Fruit fly (Drosophila melanogaster) whole organism, pupa: ENCODE measurements around the gene CG10598.

ENCODE experiments used
- CG10348 ChIP-seq: fragments of 200-800 bp; sonication (Bioruptor generic); IDR thresholded peaks from 2 replicates; pipeline ENCODE4 v1.3.6; 2022; ENCODE audit warnings: missing biosample characterization, missing genetic modification characterization
- CG12605 ChIP-seq: fragments of 200-800 bp; sonication (Bioruptor generic); IDR thresholded peaks from 2 replicates; pipeline ENCODE4 v1.3.6; 2022; ENCODE audit warnings: missing biosample characterization, missing genetic modification characterization
- CG13204 ChIP-seq: fragments of 200-800 bp; sonication (Bioruptor generic); optimal IDR thresholded peaks from 2 replicates; lab custom pipeline; 2018; ENCODE audit warnings: missing biosample characterization, mild to moderate bottlenecking, missing genetic modification characterization, moderate library complexity
- CG14655 ChIP-seq: fragments of 200-800 bp; sonication (Bioruptor generic); optimal IDR thresholded peaks from 3 replicates; lab custom pipeline; 2017; ENCODE audit warnings: mild to moderate bottlenecking, missing biosample characterization, missing genetic modification reagents, missing genetic modification characterization
- CG15710 ChIP-seq: fragments of 200-800 bp; sonication (Bioruptor generic); optimal IDR thresholded peaks from 2 replicates; lab custom pipeline; 2018; ENCODE audit warnings: missing biosample characterization, mild to moderate bottlenecking, missing genetic modification characterization, moderate library complexity
- CG17806 ChIP-seq: fragments of 200-800 bp; sonication (Bioruptor generic); optimal IDR thresholded peaks from 2 replicates; lab custom pipeline; 2018; ENCODE audit warnings: missing biosample characterization, mild to moderate bottlenecking, missing genetic modification characterization, moderate library complexity
- CG32121 ChIP-seq: fragments of 200-800 bp; sonication (Bioruptor generic); IDR thresholded peaks from 2 replicates; pipeline ENCODE4 v1.3.6; 2022; ENCODE audit warnings: missing biosample characterization, missing genetic modification characterization
- CG34367 ChIP-seq: fragments of 200-800 bp; sonication (Bioruptor generic); optimal IDR thresholded peaks from 2 replicates; lab custom pipeline; 2018; ENCODE audit warnings: missing biosample characterization, mild to moderate bottlenecking, missing genetic modification characterization
- CG4496 ChIP-seq: fragments of 200-800 bp; sonication (Bioruptor generic); IDR thresholded peaks from 3 replicates; pipeline ENCODE4 v1.3.6; 2022; ENCODE audit warnings: missing biosample characterization, missing genetic modification characterization
- CG8159 ChIP-seq: fragments of 200-800 bp; sonication (Bioruptor generic); optimal IDR thresholded peaks from 3 replicates; lab custom pipeline; 2018; ENCODE audit warnings: missing biosample characterization, mild to moderate bottlenecking, missing genetic modification characterization, moderate library complexity
- CG8301 ChIP-seq: fragments of 200-800 bp; sonication (Bioruptor generic); optimal IDR thresholded peaks from 2 replicates; lab custom pipeline; 2018; ENCODE audit warnings: missing biosample characterization, mild to moderate bottlenecking, missing genetic modification characterization
- CG9948 ChIP-seq: fragments of 200-800 bp; sonication (Bioruptor generic); optimal IDR thresholded peaks from 2 replicates; lab custom pipeline; 2018; ENCODE audit warnings: missing biosample characterization, mild to moderate bottlenecking, missing genetic modification characterization, moderate library complexity
- D1 ChIP-seq: fragments of 200-800 bp; sonication (Bioruptor generic); optimal IDR thresholded peaks from 2 replicates; lab custom pipeline; 2018; ENCODE audit warnings: missing biosample characterization, mild to moderate bottlenecking, missing genetic modification characterization, moderate library complexity
- EcR ChIP-seq: fragments of 200-800 bp; sonication (Bioruptor generic); optimal IDR thresholded peaks from 3 replicates; lab custom pipeline; 2019; ENCODE audit warnings: missing biosample characterization, missing genetic modification characterization, mild to moderate bottlenecking, moderate library complexity, missing genetic modification reagents
- Ets98B ChIP-seq: fragments of 200-800 bp; sonication (Bioruptor generic); IDR thresholded peaks from 2 replicates; pipeline ENCODE4 v1.3.6; 2022; ENCODE audit warnings: missing biosample characterization, missing genetic modification characterization
- Pif1A ChIP-seq: fragments of 200-800 bp; sonication (Bioruptor generic); optimal IDR thresholded peaks from 3 replicates; lab custom pipeline; 2016; ENCODE audit warnings: missing biosample characterization, missing genetic modification characterization
- Pif1B ChIP-seq: fragments of 200-800 bp; sonication (Bioruptor generic); optimal IDR thresholded peaks from 3 replicates; lab custom pipeline; 2016; ENCODE audit warnings: missing biosample characterization, missing genetic modification characterization
- Snoo ChIP-seq: fragments of 200-800 bp; sonication (Bioruptor generic); optimal IDR thresholded peaks from 3 replicates; lab custom pipeline; 2017; ENCODE audit warnings: missing biosample characterization, mild to moderate bottlenecking, missing genetic modification characterization, inconsistent platforms
- fd96Ca ChIP-seq: fragments of 200-800 bp; sonication (Bioruptor generic); IDR thresholded peaks from 3 replicates; pipeline ENCODE4 v1.3.6; 2022; ENCODE audit warnings: missing biosample characterization, missing genetic modification characterization
- gl ChIP-seq: fragments of 200-800 bp; sonication (Bioruptor generic); optimal IDR thresholded peaks from 2 replicates; lab custom pipeline; 2018; ENCODE audit warnings: missing biosample characterization, mild to moderate bottlenecking, missing genetic modification characterization
- rn ChIP-seq: fragments of 200-800 bp; sonication (Bioruptor generic); IDR thresholded peaks from 2 replicates; pipeline ENCODE4 v1.3.6; 2022; ENCODE audit warnings: missing biosample characterization, missing genetic modification characterization

Gene CG10598

DNA sequence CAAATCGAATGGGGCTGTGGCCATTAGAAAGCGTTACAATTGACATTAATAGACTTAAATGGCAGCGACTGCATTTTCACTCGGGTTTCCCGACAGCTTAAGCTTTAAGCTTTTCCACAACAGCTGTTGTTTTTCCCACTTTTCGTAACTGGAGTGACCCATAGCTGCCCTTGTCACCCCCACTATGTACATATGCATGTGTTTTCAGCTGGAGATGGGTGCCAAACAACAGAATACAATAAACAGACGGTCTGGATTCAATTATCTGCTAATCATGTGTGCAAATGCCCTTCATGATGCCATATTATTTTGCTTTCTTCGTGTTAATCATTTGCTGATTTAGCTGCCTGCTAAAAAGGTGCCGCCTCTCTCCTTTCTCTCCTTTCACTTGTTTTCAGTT lies 43.2 kb downstream of the CG10598 start:
- TF ChIP-seq CG8159 (no peak), D1 (tag; lab: Kevin White, UChicago) (no peak), CG34367 (tag; lab: Kevin White, UChicago) (no peak), gl (tag; lab: Kevin White, UChicago) (no peak), CG4496 (no peak), EcR (no peak), Snoo (tag; lab: Kevin White, UChicago) (no peak), CG10348 (GFP tag; lab: Robert Waterston, UW) (no peak), rn (GFP tag; lab: Robert Waterston, UW) (no peak), CG32121 (GFP tag; lab: Robert Waterston, UW) (no peak)

DNA sequence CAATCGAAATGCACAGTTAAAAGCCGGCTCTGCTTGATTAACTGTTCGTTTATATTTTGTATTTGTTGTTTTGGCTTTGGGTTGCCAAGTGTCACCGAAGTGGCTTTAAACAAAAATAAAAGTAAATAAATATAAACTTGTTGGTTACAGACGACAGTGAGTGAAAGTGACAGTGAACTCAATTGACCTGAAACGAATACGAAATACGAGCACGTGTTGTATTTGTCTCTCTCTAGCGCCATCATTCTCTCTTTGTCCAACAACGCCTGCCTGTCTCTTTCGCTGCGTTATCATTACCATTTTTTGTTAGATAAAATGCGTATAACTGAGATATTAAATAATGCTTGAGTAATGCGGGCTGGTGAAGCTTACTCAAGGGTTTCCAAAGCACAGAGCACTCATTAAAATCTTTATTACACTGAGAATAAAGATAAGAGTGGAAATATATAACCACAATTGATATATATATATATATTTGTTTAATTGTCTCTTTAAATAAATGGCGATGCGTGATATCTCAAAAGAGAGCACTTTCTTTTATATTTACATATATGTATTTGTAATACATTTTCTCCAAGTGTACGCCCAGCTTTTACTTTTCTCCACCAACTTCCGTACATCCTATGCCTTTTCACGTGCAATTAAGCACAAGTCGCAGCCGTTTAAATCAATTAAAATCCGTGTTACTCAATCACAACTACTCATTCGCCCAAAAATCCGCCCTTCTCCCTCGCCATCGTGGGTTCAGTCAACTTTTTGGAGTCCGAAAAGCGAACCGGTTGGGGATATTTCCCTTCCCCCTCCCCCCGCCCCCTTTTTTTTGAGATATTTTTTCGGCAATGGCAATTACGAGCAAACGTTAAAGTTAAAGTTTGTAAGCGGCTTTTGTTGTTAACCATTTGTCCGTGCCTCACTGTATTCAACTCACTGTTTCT lies 45.1 kb downstream of the CG10598 start:
- no peak for TF ChIP-seq CG8301 (tag; lab: Kevin White, UChicago)
- no peak for TF ChIP-seq CG8159
- no peak for TF ChIP-seq CG14655
- no peak for TF ChIP-seq Ets98B (GFP tag; lab: Robert Waterston, UW)
- TF ChIP-seq CG13204, result no peak
- no peak for TF ChIP-seq CG15710
- no peak for TF ChIP-seq D1 (tag; lab: Kevin White, UChicago)
- TF ChIP-seq Pif1B, result no peak
- 0 out of 2 replicates have a peak, but pooled peaks have one; percentile 8 for TF ChIP-seq CG32121 (GFP tag; lab: Robert Waterston, UW)
- TF ChIP-seq gl (tag; lab: Kevin White, UChicago), result no peak
- TF ChIP-seq Snoo (tag; lab: Kevin White, UChicago), result peak; percentile 41
- TF ChIP-seq, all 21 proteins: peak for 2

DNA sequence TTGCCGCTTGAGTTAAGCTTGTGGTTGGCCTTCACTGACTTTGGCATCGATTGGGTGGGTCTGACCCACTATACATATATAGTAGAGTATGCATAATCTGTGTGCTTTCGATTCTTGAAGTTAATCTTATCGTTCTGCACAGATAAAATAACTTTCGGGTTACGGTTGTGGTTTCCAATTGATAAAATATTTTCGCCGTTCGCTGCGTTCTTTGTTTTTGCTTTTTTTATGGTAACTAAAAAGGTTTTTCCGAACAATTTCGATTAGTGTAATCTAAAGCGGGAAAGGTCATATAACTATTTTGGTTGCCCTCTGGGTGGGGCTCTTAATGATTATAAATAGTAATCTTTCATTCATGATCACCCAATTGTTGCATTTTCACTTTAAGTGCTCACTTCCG lies 46.1 kb downstream of the CG10598 start:
- TF ChIP-seq CG13204 (no peak), Snoo (tag; lab: Kevin White, UChicago) (no peak), Pif1A (GFP tag; lab: Kevin White, UChicago) (no peak), CG17806 (tag; lab: Kevin White, UChicago) (no peak), CG8159 (no peak), CG8301 (tag; lab: Kevin White, UChicago) (no peak), CG14655 (no peak), gl (tag; lab: Kevin White, UChicago) (no peak), CG12605 (GFP tag; lab: Robert Waterston, UW) (no peak), Pif1B (no peak), Ets98B (GFP tag; lab: Robert Waterston, UW) (no peak), EcR (no peak)
- TF ChIP-seq, all 21 proteins: peak for 0

DNA sequence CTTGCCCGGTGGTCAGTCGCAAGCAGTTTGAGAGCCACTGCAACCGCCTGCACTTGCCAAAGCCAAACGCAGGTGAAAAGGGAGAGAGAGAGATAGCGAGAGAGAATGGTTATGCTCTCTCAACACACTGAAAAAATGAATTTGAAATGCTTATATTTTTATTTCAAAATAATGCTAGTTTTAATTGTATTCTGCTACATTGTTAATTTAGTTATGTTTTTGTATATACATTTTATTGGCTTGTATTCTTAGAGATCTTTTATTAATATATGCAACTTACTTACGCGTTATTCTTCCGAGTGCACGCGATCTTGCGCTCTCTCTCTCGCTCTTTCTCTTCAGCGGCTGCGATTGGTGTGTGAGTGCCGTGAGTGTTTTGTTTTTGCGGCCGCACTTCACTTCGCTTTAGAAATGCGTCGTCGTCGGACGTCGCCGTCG lies 48.2 kb downstream of the CG10598 start:
- TF ChIP-seq CG13204, result no peak
- TF ChIP-seq CG15710, result peak; percentile 87
- peak; percentile 98 for TF ChIP-seq Pif1A (GFP tag; lab: Kevin White, UChicago)
- peak; percentile 98 for TF ChIP-seq CG17806 (tag; lab: Kevin White, UChicago)
- TF ChIP-seq CG32121 (GFP tag; lab: Robert Waterston, UW), result peak; percentile 100
- peak; percentile 96 for TF ChIP-seq fd96Ca (GFP tag; lab: Robert Waterston, UW)
- peak; percentile 98 for TF ChIP-seq CG14655
- TF ChIP-seq CG10348 (GFP tag; lab: Robert Waterston, UW), result no peak
- peak; percentile 76 for TF ChIP-seq EcR
- TF ChIP-seq CG12605 (GFP tag; lab: Robert Waterston, UW), result peak; percentile 99
- peak; percentile 91 for TF ChIP-seq gl (tag; lab: Kevin White, UChicago)
- peak; percentile 99 for TF ChIP-seq Ets98B (GFP tag; lab: Robert Waterston, UW)
- peak; percentile 87 for TF ChIP-seq D1 (tag; lab: Kevin White, UChicago)
- peak; percentile 98 for TF ChIP-seq CG8159
- TF ChIP-seq Pif1B, result peak; percentile 98
- TF ChIP-seq CG4496, result peak; percentile 99
- TF ChIP-seq Snoo (tag; lab: Kevin White, UChicago), result peak; percentile 98
- TF ChIP-seq CG8301 (tag; lab: Kevin White, UChicago), result peak; percentile 97
- no peak for TF ChIP-seq CG34367 (tag; lab: Kevin White, UChicago)
- peak; percentile 18 for TF ChIP-seq CG9948 (tag; lab: Kevin White, UChicago)
- peak; percentile 98 for TF ChIP-seq rn (GFP tag; lab: Robert Waterston, UW)

DNA sequence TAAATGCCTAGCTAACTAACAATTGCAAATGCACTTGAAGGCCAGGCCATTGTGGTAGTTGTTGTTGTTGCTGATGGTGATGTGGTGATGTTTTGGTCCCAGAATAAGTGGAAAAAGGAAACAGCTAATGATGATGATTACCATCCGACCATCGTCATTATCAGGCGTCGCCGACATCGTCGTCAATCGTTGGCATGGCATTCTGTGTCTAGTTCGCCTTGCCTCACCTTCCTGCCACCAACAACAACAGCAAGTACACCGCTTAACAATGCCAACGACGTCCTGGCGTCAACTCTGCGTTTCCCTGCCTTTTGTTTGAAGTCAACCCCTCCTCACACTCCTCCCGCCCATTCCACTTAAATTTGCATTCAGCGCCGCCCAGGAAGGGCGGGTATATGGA lies 49.1 kb downstream of the CG10598 start:
- no peak for TF ChIP-seq CG8159

DNA sequence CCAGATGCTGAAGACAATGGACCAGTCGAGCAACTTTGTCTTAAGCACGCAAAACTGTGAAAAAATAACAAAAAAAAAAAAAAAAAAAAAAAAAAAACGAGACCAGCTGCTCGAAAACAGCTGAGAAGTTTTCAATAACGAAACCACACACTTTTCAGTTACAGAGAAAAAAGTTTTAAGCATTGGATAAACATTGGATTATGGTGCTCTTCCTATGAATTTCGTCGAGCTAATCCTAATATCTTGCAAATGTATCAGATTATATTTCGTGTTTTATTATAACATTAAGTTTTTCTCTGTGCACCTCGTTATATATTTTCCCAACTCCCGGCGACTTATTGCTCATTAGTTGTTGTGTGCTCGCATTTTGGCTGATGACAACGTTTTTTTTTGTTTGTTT lies 50.1 kb downstream of the CG10598 start:
- 0 out of 3 replicates have a peak, but pooled peaks have one; percentile 52 for TF ChIP-seq fd96Ca (GFP tag; lab: Robert Waterston, UW)
- no peak for TF ChIP-seq EcR
- TF ChIP-seq CG8159, result no peak
- no peak for TF ChIP-seq CG13204
- TF ChIP-seq CG10348 (GFP tag; lab: Robert Waterston, UW), result no peak
- TF ChIP-seq CG12605 (GFP tag; lab: Robert Waterston, UW), result peak; percentile 16; the same call in 1 of the 2 replicates
- TF ChIP-seq CG34367 (tag; lab: Kevin White, UChicago), result no peak
- no peak for TF ChIP-seq Snoo (tag; lab: Kevin White, UChicago)
- peak; percentile 17 for TF ChIP-seq CG8301 (tag; lab: Kevin White, UChicago)
- peak; percentile 70 for TF ChIP-seq CG32121 (GFP tag; lab: Robert Waterston, UW)
- TF ChIP-seq CG14655, result peak; percentile 14
- no peak for TF ChIP-seq rn (GFP tag; lab: Robert Waterston, UW)
- no peak for TF ChIP-seq D1 (tag; lab: Kevin White, UChicago)
- TF ChIP-seq CG4496, result peak; percentile 84
- TF ChIP-seq Pif1A (GFP tag; lab: Kevin White, UChicago), result peak; percentile 51
- TF ChIP-seq CG17806 (tag; lab: Kevin White, UChicago), result no peak
- peak; percentile 34 for TF ChIP-seq Pif1B
- peak; percentile 50; the same call in 1 of the 2 replicates for TF ChIP-seq Ets98B (GFP tag; lab: Robert Waterston, UW)
- no peak for TF ChIP-seq gl (tag; lab: Kevin White, UChicago)
- no peak for TF ChIP-seq CG15710
- TF ChIP-seq CG9948 (tag; lab: Kevin White, UChicago), result no peak
